Worm (Caenorhabditis elegans) whole organism, L2 larva: ENCODE results near the gene K08B5.1.

Experiments
- C34F6.9 ChIP-seq: fragments of 150-350 bp; optimal IDR thresholded peaks from 2 replicates; lab custom pipeline; 2014; ENCODE audit warnings: missing biosample characterization, missing genetic modification characterization
- F13H6.1 ChIP-seq: sonication (generic microtip); optimal IDR thresholded peaks from 2 replicates; lab custom pipeline; 2016; ENCODE audit warnings: missing genetic modification characterization, missing compliant biosample characterization
- R02D3.7 ChIP-seq: fragments of 150-350 bp; optimal IDR thresholded peaks from 2 replicates; lab custom pipeline; 2014; ENCODE audit warnings: missing biosample characterization, missing genetic modification characterization
- Y55F3AM.14 ChIP-seq: fragments of 200-800 bp; sonication (Bioruptor generic); optimal IDR thresholded peaks from 2 replicates; lab custom pipeline; 2018; ENCODE audit warnings: mild to moderate bottlenecking, missing genetic modification characterization, missing compliant biosample characterization
- alr-1 ChIP-seq: fragments of 150-350 bp; optimal IDR thresholded peaks from 2 replicates; lab custom pipeline; 2014; ENCODE audit warnings: missing biosample characterization, missing genetic modification characterization
- ama-1 ChIP-seq: fragments of 150-350 bp; optimal IDR thresholded peaks from 2 replicates; lab custom pipeline; 2018; ENCODE audit warnings: inconsistent platforms
- blmp-1 ChIP-seq: sonication (generic microtip); optimal IDR thresholded peaks from 2 replicates; lab custom pipeline; 2017; ENCODE audit warnings: missing genetic modification characterization, mild to moderate bottlenecking, missing compliant biosample characterization, antibody characterized with exemption, moderate library complexity; ENCODE audit not compliant: insufficient read depth
- ceh-16 ChIP-seq: fragments of 150-350 bp; optimal IDR thresholded peaks from 2 replicates; lab custom pipeline; 2014; ENCODE audit warnings: missing biosample characterization, missing genetic modification characterization
- ceh-82 ChIP-seq: fragments of 150-350 bp; optimal IDR thresholded peaks from 2 replicates; lab custom pipeline; 2014; ENCODE audit warnings: missing biosample characterization, missing genetic modification characterization
- crh-2 ChIP-seq: sonication (generic microtip); optimal IDR thresholded peaks from 2 replicates; lab custom pipeline; 2017; ENCODE audit warnings: missing biosample characterization, missing genetic modification characterization
- dmd-4 ChIP-seq: sonication (generic microtip); optimal IDR thresholded peaks from 2 replicates; lab custom pipeline; 2017; ENCODE audit warnings: missing biosample characterization, missing genetic modification characterization
- egl-27 ChIP-seq: sonication (generic microtip); optimal IDR thresholded peaks from 3 replicates; lab custom pipeline; 2017; ENCODE audit warnings: missing biosample characterization, missing genetic modification reagents, missing genetic modification characterization
- elt-3 ChIP-seq: sonication (generic microtip); optimal IDR thresholded peaks from 2 replicates; lab custom pipeline; 2017; ENCODE audit warnings: missing biosample characterization, missing genetic modification characterization
- fos-1 ChIP-seq: fragments of 150-350 bp; optimal IDR thresholded peaks from 2 replicates; lab custom pipeline; 2014; ENCODE audit warnings: missing biosample characterization, missing genetic modification characterization
- lin-13 ChIP-seq: fragments of 150-350 bp; optimal IDR thresholded peaks from 2 replicates; lab custom pipeline; 2014; ENCODE audit warnings: missing biosample characterization, missing genetic modification reagents, missing genetic modification characterization
- lin-39 ChIP-seq: fragments of 150-350 bp; optimal IDR thresholded peaks from 2 replicates; lab custom pipeline; 2014; ENCODE audit warnings: missing biosample characterization, missing genetic modification reagents, missing genetic modification characterization
- lsy-2 ChIP-seq, 2 experiments: fragments of 150-350 bp in 1 of 2; sonication (generic microtip) in 1 of 2; optimal IDR thresholded peaks; 2 replicates each; lab custom pipeline; 2014 to 2017; ENCODE audit warnings: missing biosample characterization in 2 of 2, missing genetic modification characterization in 2 of 2
- mab-5 ChIP-seq: fragments of 150-350 bp; optimal IDR thresholded peaks from 2 replicates; lab custom pipeline; 2014; ENCODE audit warnings: missing biosample characterization, missing genetic modification characterization
- mbf-1 ChIP-seq: sonication (generic microtip); optimal IDR thresholded peaks from 2 replicates; lab custom pipeline; 2017; ENCODE audit warnings: missing biosample characterization, missing genetic modification characterization
- mdl-1 ChIP-seq, 2 experiments: fragments of 150-350 bp in 1 of 2; sonication (generic microtip) in 1 of 2; optimal IDR thresholded peaks; 2 replicates each; lab custom pipeline; 2017; ENCODE audit warnings: missing biosample characterization in 2 of 2, missing genetic modification characterization in 2 of 2
- nhr-10 ChIP-seq: sonication (generic microtip); optimal IDR thresholded peaks from 2 replicates; lab custom pipeline; 2017; ENCODE audit warnings: missing biosample characterization, missing genetic modification characterization
- nhr-11 ChIP-seq: fragments of 150-350 bp; optimal IDR thresholded peaks from 2 replicates; lab custom pipeline; 2014; ENCODE audit warnings: missing biosample characterization, missing genetic modification characterization
- nhr-12 ChIP-seq: fragments of 150-350 bp; optimal IDR thresholded peaks from 2 replicates; lab custom pipeline; 2014; ENCODE audit warnings: missing biosample characterization, missing genetic modification characterization
- nhr-129 ChIP-seq: fragments of 150-350 bp; optimal IDR thresholded peaks from 2 replicates; lab custom pipeline; 2014; ENCODE audit warnings: missing biosample characterization, missing genetic modification characterization
- nhr-21 ChIP-seq: fragments of 150-350 bp; optimal IDR thresholded peaks from 2 replicates; lab custom pipeline; 2014; ENCODE audit warnings: missing biosample characterization, missing genetic modification characterization
- nhr-237 ChIP-seq: fragments of 150-350 bp; optimal IDR thresholded peaks from 2 replicates; lab custom pipeline; 2014; ENCODE audit warnings: missing biosample characterization, missing genetic modification characterization
- nhr-25 ChIP-seq: fragments of 150-350 bp; sonication (generic microtip); optimal IDR thresholded peaks from 3 replicates; lab custom pipeline; 2014; ENCODE audit warnings: missing biosample characterization, missing genetic modification characterization
- nhr-6 ChIP-seq: fragments of 150-350 bp; optimal IDR thresholded peaks from 2 replicates; lab custom pipeline; 2014; ENCODE audit warnings: missing biosample characterization, missing genetic modification characterization
- nhr-77 ChIP-seq: fragments of 150-350 bp; optimal IDR thresholded peaks from 2 replicates; lab custom pipeline; 2014; ENCODE audit warnings: missing biosample characterization, missing genetic modification characterization
- peb-1 ChIP-seq: fragments of 150-350 bp; optimal IDR thresholded peaks from 2 replicates; lab custom pipeline; 2014; ENCODE audit warnings: missing biosample characterization, missing genetic modification characterization
- skn-1 ChIP-seq: sonication (generic microtip); optimal IDR thresholded peaks from 2 replicates; lab custom pipeline; 2017; ENCODE audit warnings: missing biosample characterization, missing genetic modification characterization
- sma-3 ChIP-seq: sonication (generic microtip); optimal IDR thresholded peaks from 2 replicates; lab custom pipeline; 2016; ENCODE audit warnings: missing genetic modification reagents, missing genetic modification characterization, missing compliant biosample characterization
- sma-9 ChIP-seq, 2 experiments: fragments of 150-350 bp in 1 of 2; sonication (generic microtip) in 1 of 2; optimal IDR thresholded peaks; 2 replicates each; lab custom pipeline; 2014 to 2016; ENCODE audit warnings: missing genetic modification characterization in 2 of 2, mild to moderate bottlenecking in 1 of 2, missing biosample characterization in 1 of 2, missing compliant biosample characterization in 1 of 2, missing genetic modification reagents in 1 of 2, moderate library complexity in 1 of 2
- snpc-4 ChIP-seq: fragments of 150-350 bp; optimal IDR thresholded peaks from 2 replicates; lab custom pipeline; 2014; ENCODE audit warnings: missing biosample characterization, missing genetic modification characterization
- unc-39 ChIP-seq: fragments of 150-350 bp; optimal IDR thresholded peaks from 2 replicates; lab custom pipeline; 2014; ENCODE audit warnings: missing biosample characterization, missing genetic modification characterization
- unc-55 ChIP-seq: fragments of 150-350 bp; sonication (generic microtip); optimal IDR thresholded peaks from 3 replicates; lab custom pipeline; 2014; ENCODE audit warnings: missing biosample characterization, missing genetic modification reagents, missing genetic modification characterization
- unc-62 ChIP-seq: fragments of 150-350 bp; optimal IDR thresholded peaks from 2 replicates; lab custom pipeline; 2014; ENCODE audit warnings: missing biosample characterization, missing genetic modification reagents, missing genetic modification characterization
- zag-1 ChIP-seq: fragments of 150-350 bp; optimal IDR thresholded peaks from 2 replicates; lab custom pipeline; 2014; ENCODE audit warnings: missing biosample characterization, missing genetic modification characterization
- ztf-1 ChIP-seq: fragments of 200-800 bp; sonication (Bioruptor generic); conservative IDR thresholded peaks from 2 replicates; pipeline ENCODE4 v1.3.6; 2022; ENCODE audit warnings: missing genetic modification characterization, missing compliant biosample characterization
- ztf-11 ChIP-seq: sonication (generic microtip); optimal IDR thresholded peaks from 2 replicates; lab custom pipeline; 2017; ENCODE audit warnings: missing biosample characterization, missing genetic modification characterization
- ztf-4 ChIP-seq: fragments of 150-350 bp; optimal IDR thresholded peaks from 2 replicates; lab custom pipeline; 2014; ENCODE audit warnings: missing biosample characterization, missing genetic modification characterization

K08B5.1 gene

DNA sequence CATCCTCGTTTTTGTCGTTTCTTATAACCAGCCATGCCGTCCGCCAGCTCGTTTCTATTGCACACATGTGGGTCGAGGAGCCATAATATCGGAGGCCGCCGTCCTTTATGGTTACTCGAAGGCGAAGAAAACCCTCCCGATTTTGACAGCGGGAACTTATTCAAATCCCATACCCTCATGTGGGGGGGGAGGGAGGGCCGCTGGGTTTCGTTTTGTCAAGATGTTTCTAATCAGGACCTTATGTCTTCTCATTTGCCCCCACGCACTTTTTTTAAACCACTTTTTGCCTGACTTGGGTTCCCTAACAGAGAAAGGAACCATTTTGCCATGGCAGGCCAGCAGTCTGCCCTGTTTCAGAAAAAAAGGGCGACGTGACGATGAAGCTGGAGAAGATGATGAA, 25.7 kb upstream of the K08B5.1 start:
- TF ChIP-seq dmd-4 (tag; lab: Kevin White, UChicago): no peak
- no peak for TF ChIP-seq R02D3.7 (tag; lab: Kevin White, UChicago)
- TF ChIP-seq nhr-77 (tag; lab: Kevin White, UChicago): no peak
- TF ChIP-seq blmp-1 (tag; lab: Kevin White, UChicago): no peak
- TF ChIP-seq nhr-21 (tag; lab: Kevin White, UChicago): no peak
- TF ChIP-seq crh-2 (tag; lab: Kevin White, UChicago): no peak

DNA sequence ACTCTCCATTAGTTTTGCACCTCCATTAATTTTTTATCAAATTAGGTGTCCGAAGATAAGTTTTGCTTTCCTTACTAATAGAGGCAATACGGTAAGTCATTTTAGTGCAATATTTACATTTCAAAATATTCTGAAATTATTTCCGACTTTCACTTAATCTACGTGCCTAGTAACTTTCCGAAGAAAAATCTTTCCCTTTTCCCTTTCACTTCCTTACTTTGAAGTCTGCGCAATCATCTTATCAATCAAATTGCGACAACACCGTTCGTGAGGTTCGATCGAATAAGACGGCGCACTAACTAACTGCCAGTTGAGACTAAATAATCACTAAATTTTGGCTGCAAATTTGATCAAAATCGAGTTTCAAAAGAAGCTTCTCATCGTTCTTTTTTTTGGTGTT, 24.4 kb upstream of the K08B5.1 start:
- TF ChIP-seq zag-1 (tag; lab: Kevin White, UChicago): no peak
- peak; percentile 74 for TF ChIP-seq blmp-1 (tag; lab: Kevin White, UChicago)
- TF ChIP-seq, all 48 proteins: peak for 1

- TF ChIP-seq nhr-237 (tag; lab: Kevin White, UChicago): no peak
- TF ChIP-seq lin-13: no peak
- no peak for TF ChIP-seq nhr-25 (tag; lab: Kevin White, UChicago)
- TF ChIP-seq skn-1 (tag; lab: Kevin White, UChicago): no peak
- TF ChIP-seq sma-9 (GFP tag; optimal IDR thresholded peaks at IDR 0.05; lab: Kevin White, UChicago): peak; percentile 26
- TF ChIP-seq sma-9 (tag; optimal IDR thresholded peaks at IDR 0.05; lab: Kevin White, UChicago): no peak
- TF ChIP-seq mdl-1 (tag; optimal IDR thresholded peaks at IDR 0.05; lab: Kevin White, UChicago): no peak
- TF ChIP-seq lin-39 (tag; lab: Kevin White, UChicago): no peak
- TF ChIP-seq Y55F3AM.14 (GFP tag; lab: Kevin White, UChicago): no peak
- no peak for TF ChIP-seq mab-5 (tag; lab: Kevin White, UChicago)
- no peak for TF ChIP-seq ceh-16 (tag; lab: Kevin White, UChicago)
- no peak for TF ChIP-seq sma-3
- no peak for TF ChIP-seq unc-55
- no peak for TF ChIP-seq unc-62 (GFP tag; lab: Kevin White, UChicago)
- no peak for TF ChIP-seq unc-39
- TF ChIP-seq nhr-11 (tag; lab: Kevin White, UChicago): no peak
- no peak for TF ChIP-seq alr-1
- TF ChIP-seq R02D3.7 (tag; lab: Kevin White, UChicago): no peak
- TF ChIP-seq fos-1: no peak
- no peak for TF ChIP-seq nhr-6 (tag; lab: Kevin White, UChicago)
- no peak for TF ChIP-seq nhr-12 (tag; lab: Kevin White, UChicago)
- TF ChIP-seq lsy-2 (tag; optimal IDR thresholded peaks at IDR 0.05; lab: Kevin White, UChicago): peak in 1 of 2 experiments; percentile 54
- no peak for TF ChIP-seq peb-1
- TF ChIP-seq F13H6.1 (tag; lab: Kevin White, UChicago): peak; percentile 82
- TF ChIP-seq zag-1 (tag; lab: Kevin White, UChicago): no peak
- no peak for TF ChIP-seq elt-3 (tag; lab: Kevin White, UChicago)
- no peak for TF ChIP-seq ztf-1 (GFP tag; lab: Robert Waterston, UW)
- no peak for TF ChIP-seq snpc-4
- TF ChIP-seq ceh-82 (tag; lab: Kevin White, UChicago): no peak
- no peak for TF ChIP-seq ztf-4
- no peak for TF ChIP-seq ztf-11 (tag; lab: Kevin White, UChicago)
- peak; percentile 45 for TF ChIP-seq C34F6.9 (tag; lab: Kevin White, UChicago)
- TF ChIP-seq ama-1 (lab: Kevin White, UChicago): no peak
- TF ChIP-seq nhr-129 (tag; lab: Kevin White, UChicago): peak; percentile 38
- TF ChIP-seq mbf-1: no peak
- no peak for TF ChIP-seq egl-27 (tag; lab: Kevin White, UChicago)
- no peak for TF ChIP-seq nhr-10 (tag; lab: Kevin White, UChicago)
These were observed 23.7 kb upstream of the K08B5.1 start for ce11 chrX:16534564-16534963.
